Fruit fly (Drosophila melanogaster): ENCODE measurements around the gene wnd.

Gene wnd

DNA sequence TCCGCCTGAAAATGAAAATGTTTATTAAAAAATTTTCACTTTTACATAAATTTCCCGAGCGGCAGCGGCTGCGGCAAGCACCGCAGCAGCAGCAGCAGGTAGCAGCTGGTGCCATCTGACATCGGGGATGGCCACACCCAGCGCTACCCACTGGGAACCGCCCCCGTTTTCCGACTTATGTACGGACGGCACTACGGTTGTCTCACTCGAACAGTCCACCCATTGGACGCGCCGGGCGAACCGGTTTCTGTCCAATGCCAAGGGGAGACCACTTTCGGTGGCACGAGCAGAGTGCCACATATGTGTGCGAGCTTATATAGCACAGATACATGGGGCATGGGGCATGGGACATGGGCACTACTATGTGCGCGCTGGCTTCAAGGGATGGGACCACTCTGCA lies 47.3 kb upstream of the wnd start:
- no peak for TF ChIP-seq CG4617 (GFP tag; optimal IDR thresholded peaks at IDR 0.05; ENCODE audit: borderline replicate concordance)
- TF ChIP-seq sna (GFP tag; IDR thresholded peaks at IDR 0.05; ENCODE audit: partially characterized antibody), result peak; percentile 34
- TF ChIP-seq cg (GFP tag; optimal IDR thresholded peaks at IDR 0.05), result peak; percentile 37
- peak; percentile 20 for TF ChIP-seq HLHmδ (GFP tag; optimal IDR thresholded peaks at IDR 0.05)
- TF ChIP-seq Opbp (GFP tag; IDR thresholded peaks at IDR 0.05; ENCODE audit: partially characterized antibody), result peak; percentile 23; the same call in 1 of the 3 replicates
- TF ChIP-seq seq (GFP tag; IDR thresholded peaks at IDR 0.05), result 0 out of 2 replicates have a peak, but pooled peaks have one; percentile 26
- TF ChIP-seq da (GFP tag; optimal IDR thresholded peaks at IDR 0.05), result peak; percentile 27
- no peak for TF ChIP-seq CG10462 (GFP tag; optimal IDR thresholded peaks at IDR 0.05)
- TF ChIP-seq Jarid2 (GFP tag; optimal IDR thresholded peaks at IDR 0.05), result peak; percentile 71
- peak; percentile 63; the same call in 2 of the 3 replicates for TF ChIP-seq zen2 (GFP tag; IDR thresholded peaks at IDR 0.05; ENCODE audit: partially characterized antibody)
- TF ChIP-seq CG10321 (GFP tag; IDR thresholded peaks at IDR 0.05), result peak; percentile 95
- peak; percentile 85 for TF ChIP-seq CG1832 (GFP tag; optimal IDR thresholded peaks at IDR 0.05)
- peak; percentile 100 for TF ChIP-seq Nf-YB (GFP tag; optimal IDR thresholded peaks at IDR 0.05)
- peak; percentile 84 for TF ChIP-seq sr (GFP tag; IDR thresholded peaks at IDR 0.05)
- no peak for TF ChIP-seq CG6813 (GFP tag; optimal IDR thresholded peaks at IDR 0.05)
- peak; percentile 79; the same call in 1 of the 4 replicates for TF ChIP-seq chinmo (GFP tag; IDR thresholded peaks at IDR 0.05; ENCODE audit: partially characterized antibody)
- peak; percentile 4 for TF ChIP-seq Med (GFP tag)
- peak; percentile 67 for TF ChIP-seq Deaf1 (tag; optimal IDR thresholded peaks at IDR 0.05)
- TF ChIP-seq hbn (GFP tag; IDR thresholded peaks at IDR 0.05; ENCODE audit: partially characterized antibody), result 0 out of 2 replicates have a peak, but pooled peaks have one; percentile 21
- no peak for TF ChIP-seq Dll (GFP tag; IDR thresholded peaks at IDR 0.05; ENCODE audit: partially characterized antibody)
- no peak for TF ChIP-seq onecut (GFP tag; IDR thresholded peaks at IDR 0.05)
- no peak for TF ChIP-seq Lpt (GFP tag; optimal IDR thresholded peaks at IDR 0.05)
- peak; percentile 8 for TF ChIP-seq HLH54F (GFP tag; optimal IDR thresholded peaks at IDR 0.05)
- TF ChIP-seq Adf1 (GFP tag; IDR thresholded peaks at IDR 0.05), result peak; percentile 70
- peak; percentile 31 for TF ChIP-seq ftz-f1 (GFP tag; optimal IDR thresholded peaks at IDR 0.05)
- TF ChIP-seq bbx (GFP tag; IDR thresholded peaks at IDR 0.05; ENCODE audit: partially characterized antibody), result peak; percentile 46
- no peak for TF ChIP-seq sisA (GFP tag; IDR thresholded peaks at IDR 0.05)
- peak; percentile 99 for TF ChIP-seq Nf-YC (tag; optimal IDR thresholded peaks at IDR 0.05)
- TF ChIP-seq CG3065 (GFP tag; optimal IDR thresholded peaks at IDR 0.05), result no peak
- TF ChIP-seq Nf-YA (GFP tag; IDR thresholded peaks at IDR 0.05), result peak; percentile 96
- 0 out of 2 replicates have a peak, but pooled peaks have one; percentile 12 for TF ChIP-seq vvl (GFP tag; IDR thresholded peaks at IDR 0.05)
- peak; percentile 39 for TF ChIP-seq Bgb (GFP tag; IDR thresholded peaks at IDR 0.05; ENCODE audit: partially characterized antibody)

DNA sequence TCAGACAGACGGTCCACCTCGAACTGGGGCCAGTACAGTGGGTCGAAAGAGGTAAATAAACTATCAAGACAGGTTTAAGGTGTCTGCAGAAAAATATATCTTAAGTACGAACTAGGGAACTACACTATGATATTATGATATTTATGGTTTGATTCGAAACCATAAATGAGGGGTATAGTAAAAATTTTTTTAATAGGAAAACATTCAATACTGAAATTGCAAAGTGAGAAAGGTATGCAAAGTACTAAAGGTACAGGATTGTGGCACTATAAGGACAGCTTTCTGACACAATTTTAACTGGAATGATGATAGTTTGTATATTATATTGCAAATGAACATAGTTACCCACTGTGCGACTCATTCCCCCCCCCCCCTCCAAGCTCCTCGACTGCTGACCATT lies 40.5 kb upstream of the wnd start:
- TF ChIP-seq nom (GFP tag; optimal IDR thresholded peaks at IDR 0.05) (peak; percentile 2), dysf (GFP tag; IDR thresholded peaks at IDR 0.05) (no peak), Hmx (GFP tag; optimal IDR thresholded peaks at IDR 0.05) (no peak), ham (GFP tag; IDR thresholded peaks at IDR 0.05) (peak; percentile 3; the same call in 1 of the 2 replicates)

DNA sequence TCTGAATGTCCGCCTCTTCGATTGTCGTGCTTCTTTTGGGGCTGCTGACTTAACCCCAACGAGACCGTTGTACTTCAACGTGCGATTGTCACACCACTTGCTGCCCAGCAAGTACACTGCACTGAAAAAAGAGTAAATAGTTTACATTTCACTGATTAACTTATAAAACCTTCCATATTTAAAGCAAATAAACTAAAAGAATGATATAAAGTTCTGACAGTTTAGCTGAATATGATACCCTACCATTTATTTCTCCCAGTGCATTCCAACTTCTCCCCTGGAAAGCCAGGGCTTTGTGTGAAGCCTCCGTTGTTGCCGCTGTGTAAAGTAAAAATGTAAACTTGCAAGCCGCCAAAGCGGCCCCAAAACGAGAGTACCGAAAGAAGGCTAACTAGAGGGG lies 38.7 kb upstream of the wnd start:
- peak; percentile 38 for TF ChIP-seq CG12391 (tag; optimal IDR thresholded peaks at IDR 0.05)
- no peak for TF ChIP-seq CG8944 (GFP tag; optimal IDR thresholded peaks at IDR 0.05)
- no peak for TF ChIP-seq CG3995 (GFP tag; optimal IDR thresholded peaks at IDR 0.05)
- TF ChIP-seq CG34376 (GFP tag; optimal IDR thresholded peaks at IDR 0.05), result no peak
- no peak for TF ChIP-seq CrebB (tag; optimal IDR thresholded peaks at IDR 0.05)
- peak; percentile 37; the same call in 1 of the 2 replicates for TF ChIP-seq sisA (GFP tag; IDR thresholded peaks at IDR 0.05)
- TF ChIP-seq her (GFP tag; optimal IDR thresholded peaks at IDR 0.05), result no peak
- no peak for TF ChIP-seq Dll (GFP tag; IDR thresholded peaks at IDR 0.05; ENCODE audit: partially characterized antibody)
- peak; percentile 92 for TF ChIP-seq Ets65A (GFP tag)
- TF ChIP-seq Max (GFP tag; optimal IDR thresholded peaks at IDR 0.05), result no peak
- no peak for TF ChIP-seq chn (GFP tag; optimal IDR thresholded peaks at IDR 0.05)
- no peak for TF ChIP-seq Meics (GFP tag; optimal IDR thresholded peaks at IDR 0.05)
- TF ChIP-seq Dip3 (GFP tag; optimal IDR thresholded peaks at IDR 0.05), result no peak
- TF ChIP-seq CG2712 (tag; optimal IDR thresholded peaks at IDR 0.05), result peak; percentile 65
- no peak for TF ChIP-seq CG17612 (GFP tag; IDR thresholded peaks at IDR 0.05)
- peak; percentile 67 for TF ChIP-seq ara (GFP tag; IDR thresholded peaks at IDR 0.05)

Measured in whole organism, embryonic.